Worm (Caenorhabditis elegans) whole organism, mixed stage, embryonic: ENCODE results near the gene F17H10.2.

ENCODE experiments used
- blmp-1 ChIP-seq: fragments of 150-350 bp; optimal IDR thresholded peaks from 2 replicates; lab custom pipeline; 2014; ENCODE audit warnings: missing biosample characterization, missing genetic modification characterization
- cnd-1 ChIP-seq: fragments of 200-800 bp; sonication (Bioruptor generic); optimal IDR thresholded peaks from 2 replicates; lab custom pipeline; 2018; ENCODE audit warnings: mild to moderate bottlenecking, missing genetic modification characterization, missing compliant biosample characterization
- elt-1 ChIP-seq: sonication (generic microtip); optimal IDR thresholded peaks from 2 replicates; lab custom pipeline; 2017; ENCODE audit warnings: missing genetic modification characterization, mild to moderate bottlenecking, missing compliant biosample characterization, antibody characterized with exemption, moderate library complexity, borderline replicate concordance; ENCODE audit not compliant: insufficient read depth
- nhr-12 ChIP-seq: fragments of 150-350 bp; optimal IDR thresholded peaks from 2 replicates; lab custom pipeline; 2014; ENCODE audit warnings: missing biosample characterization, missing genetic modification characterization
- pha-4 ChIP-seq: fragments of 150-350 bp; optimal IDR thresholded peaks from 2 replicates; lab custom pipeline; 2018; ENCODE audit warnings: missing biosample characterization, missing genetic modification reagents, missing genetic modification characterization
- ztf-11 ChIP-seq: fragments of 150-350 bp; optimal IDR thresholded peaks from 2 replicates; lab custom pipeline; 2014; ENCODE audit warnings: missing biosample characterization, missing genetic modification characterization

DNA sequence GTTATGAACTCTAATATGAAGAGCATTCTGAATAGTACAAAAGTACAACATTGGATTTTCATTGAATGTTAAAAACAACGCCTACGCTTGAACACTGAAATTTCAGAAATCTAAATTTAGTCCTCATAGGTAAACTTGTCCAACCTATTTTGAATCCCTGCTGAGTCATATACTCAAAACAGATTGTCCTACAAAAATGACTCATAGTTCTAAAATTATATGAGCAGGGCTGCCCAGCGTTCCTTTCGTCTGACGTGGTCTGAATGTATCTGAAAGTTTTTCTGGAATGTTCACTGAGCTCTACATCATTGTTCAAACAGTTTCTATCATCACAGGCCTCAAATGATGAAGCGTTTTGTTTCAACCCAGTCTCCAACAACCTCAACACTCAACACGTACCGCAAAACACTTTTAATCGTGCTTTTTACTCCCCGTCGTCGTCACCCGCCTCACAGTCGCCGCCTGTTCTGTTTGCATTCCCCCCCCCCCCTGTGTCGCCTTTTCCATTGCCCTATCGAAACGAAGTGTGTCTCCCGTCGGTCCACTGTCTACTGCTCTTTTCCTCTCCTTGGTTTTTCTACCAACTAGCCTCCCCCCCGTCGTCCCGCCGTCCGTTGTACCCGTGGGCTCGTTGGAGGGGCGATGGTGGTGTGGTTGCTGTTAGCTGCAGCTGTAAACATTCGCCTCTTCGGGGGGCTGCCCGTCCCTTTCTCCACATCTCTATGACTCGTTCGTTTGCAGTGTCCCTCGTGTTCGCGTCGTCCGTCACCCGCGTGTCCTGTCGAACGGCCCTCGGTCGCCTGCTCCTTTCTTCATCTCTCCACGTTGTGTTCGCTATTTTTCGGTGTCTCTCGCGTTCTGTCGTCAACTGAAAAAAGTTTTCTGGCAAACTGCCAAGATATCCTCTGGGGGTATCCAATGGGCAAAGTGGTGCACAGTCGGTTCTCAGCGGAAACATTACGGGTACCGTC lies 30.5 kb downstream of the F17H10.2 start:
- TF ChIP-seq nhr-12 (tag; lab: Kevin White, UChicago) (peak; percentile 49), cnd-1 (tag; lab: Kevin White, UChicago) (peak; percentile 53), ztf-11 (tag; lab: Kevin White, UChicago) (peak; percentile 39), pha-4 (tag; lab: Kevin White, UChicago) (peak; percentile 37), blmp-1 (tag; lab: Kevin White, UChicago) (no peak), elt-1 (tag; lab: Kevin White, UChicago) (peak; percentile 25)
